Worm (Caenorhabditis elegans) whole organism, mixed stage, embryonic: ENCODE results near the gene M110.7.

Experiments
- M03D4.4 ChIP-seq: sonication (generic microtip); optimal IDR thresholded peaks from 2 replicates; lab custom pipeline; 2017; ENCODE audit warnings: mild to moderate bottlenecking, missing genetic modification characterization, missing compliant biosample characterization
- bed-3 ChIP-seq: fragments of 200-800 bp; sonication (Bioruptor generic); optimal IDR thresholded peaks from 3 replicates; lab custom pipeline; 2018; ENCODE audit warnings: mild to moderate bottlenecking, missing genetic modification characterization, moderate library complexity, missing compliant biosample characterization
- blmp-1 ChIP-seq: fragments of 150-350 bp; optimal IDR thresholded peaks from 2 replicates; lab custom pipeline; 2014; ENCODE audit warnings: missing biosample characterization, missing genetic modification characterization
- ceh-43 ChIP-seq: fragments of 200-800 bp; sonication (Bioruptor generic); optimal IDR thresholded peaks from 2 replicates; lab custom pipeline; 2018; ENCODE audit warnings: mild to moderate bottlenecking, missing genetic modification characterization, moderate library complexity, missing compliant biosample characterization
- ceh-83 ChIP-seq: fragments of 200-800 bp; sonication (Bioruptor generic); optimal IDR thresholded peaks from 2 replicates; lab custom pipeline; 2018; ENCODE audit warnings: mild to moderate bottlenecking, missing genetic modification characterization, missing compliant biosample characterization
- ces-1 ChIP-seq: fragments of 150-350 bp; optimal IDR thresholded peaks from 2 replicates; lab custom pipeline; 2014; ENCODE audit warnings: missing biosample characterization, missing genetic modification reagents, missing genetic modification characterization
- cnd-1 ChIP-seq: fragments of 200-800 bp; sonication (Bioruptor generic); optimal IDR thresholded peaks from 2 replicates; lab custom pipeline; 2018; ENCODE audit warnings: mild to moderate bottlenecking, missing genetic modification characterization, missing compliant biosample characterization
- drap-1 ChIP-seq: fragments of 200-800 bp; sonication (Bioruptor generic); optimal IDR thresholded peaks from 3 replicates; lab custom pipeline; 2018; ENCODE audit warnings: mild to moderate bottlenecking, missing genetic modification characterization, missing compliant biosample characterization
- elt-1 ChIP-seq: sonication (generic microtip); optimal IDR thresholded peaks from 2 replicates; lab custom pipeline; 2017; ENCODE audit warnings: missing genetic modification characterization, mild to moderate bottlenecking, missing compliant biosample characterization, antibody characterized with exemption, moderate library complexity, borderline replicate concordance; ENCODE audit not compliant: insufficient read depth
- elt-3 ChIP-seq: fragments of 150-350 bp; optimal IDR thresholded peaks from 2 replicates; lab custom pipeline; 2014; ENCODE audit warnings: missing biosample characterization, missing genetic modification characterization
- ham-2 ChIP-seq: fragments of 200-800 bp; sonication (Bioruptor generic); optimal IDR thresholded peaks from 2 replicates; lab custom pipeline; 2018; ENCODE audit warnings: mild to moderate bottlenecking, missing genetic modification characterization, missing compliant biosample characterization
- hlh-1 ChIP-seq: fragments of 150-350 bp; optimal IDR thresholded peaks from 2 replicates; lab custom pipeline; 2014; ENCODE audit warnings: missing biosample characterization, missing genetic modification reagents, missing genetic modification characterization
- lin-13 ChIP-seq: fragments of 150-350 bp; optimal IDR thresholded peaks from 2 replicates; lab custom pipeline; 2014; ENCODE audit warnings: missing biosample characterization, missing genetic modification characterization
- lin-32 ChIP-seq: fragments of 200-800 bp; sonication (Bioruptor generic); optimal IDR thresholded peaks from 2 replicates; lab custom pipeline; 2018; ENCODE audit warnings: mild to moderate bottlenecking, missing genetic modification characterization, missing compliant biosample characterization
- lsy-2 ChIP-seq: fragments of 150-350 bp; optimal IDR thresholded peaks from 2 replicates; lab custom pipeline; 2014; ENCODE audit warnings: missing biosample characterization, missing genetic modification characterization
- mab-5 ChIP-seq: fragments of 150-350 bp; optimal IDR thresholded peaks from 2 replicates; lab custom pipeline; 2014; ENCODE audit warnings: missing biosample characterization, missing genetic modification characterization
- mep-1 ChIP-seq: fragments of 150-350 bp; optimal IDR thresholded peaks from 2 replicates; lab custom pipeline; 2017; ENCODE audit warnings: missing biosample characterization, missing genetic modification reagents, missing genetic modification characterization, inconsistent platforms
- mls-2 ChIP-seq: sonication (generic microtip); optimal IDR thresholded peaks from 2 replicates; lab custom pipeline; 2016; ENCODE audit warnings: mild to moderate bottlenecking, missing genetic modification characterization, moderate library complexity, missing compliant biosample characterization
- nhr-12 ChIP-seq: fragments of 150-350 bp; optimal IDR thresholded peaks from 2 replicates; lab custom pipeline; 2014; ENCODE audit warnings: missing biosample characterization, missing genetic modification characterization
- nhr-2 ChIP-seq: fragments of 150-350 bp; optimal IDR thresholded peaks from 2 replicates; lab custom pipeline; 2014; ENCODE audit warnings: missing biosample characterization, missing genetic modification characterization
- nhr-28 ChIP-seq: fragments of 150-350 bp; optimal IDR thresholded peaks from 2 replicates; lab custom pipeline; 2014; ENCODE audit warnings: missing biosample characterization, missing genetic modification characterization
- nhr-76 ChIP-seq: sonication (generic microtip); optimal IDR thresholded peaks from 2 replicates; lab custom pipeline; 2017; ENCODE audit warnings: missing biosample characterization, missing genetic modification characterization
- pha-4 ChIP-seq: fragments of 150-350 bp; optimal IDR thresholded peaks from 2 replicates; lab custom pipeline; 2018; ENCODE audit warnings: missing biosample characterization, missing genetic modification reagents, missing genetic modification characterization
- sem-2 ChIP-seq: fragments of 200-800 bp; sonication (Bioruptor generic); optimal IDR thresholded peaks from 2 replicates; lab custom pipeline; 2018; ENCODE audit warnings: mild to moderate bottlenecking, missing genetic modification characterization, missing compliant biosample characterization
- snpc-4 ChIP-seq: fragments of 150-350 bp; optimal IDR thresholded peaks from 2 replicates; lab custom pipeline; 2014; ENCODE audit warnings: missing biosample characterization, missing genetic modification characterization
- sptf-1 ChIP-seq: sonication (generic microtip); optimal IDR thresholded peaks from 2 replicates; lab custom pipeline; 2017; ENCODE audit warnings: mild to moderate bottlenecking, missing genetic modification characterization, moderate library complexity, missing compliant biosample characterization
- unc-120 ChIP-seq: sonication (generic microtip); optimal IDR thresholded peaks from 2 replicates; lab custom pipeline; 2017; ENCODE audit warnings: missing genetic modification characterization, missing compliant biosample characterization; ENCODE audit not compliant: poor library complexity, severe bottlenecking
- unc-39 ChIP-seq: fragments of 150-350 bp; optimal IDR thresholded peaks from 2 replicates; lab custom pipeline; 2014; ENCODE audit warnings: missing biosample characterization, missing genetic modification characterization
- unc-62 ChIP-seq: fragments of 150-350 bp; optimal IDR thresholded peaks from 2 replicates; lab custom pipeline; 2014; ENCODE audit warnings: missing biosample characterization, missing genetic modification reagents, missing genetic modification characterization
- zip-8 ChIP-seq: fragments of 150-350 bp; optimal IDR thresholded peaks from 2 replicates; lab custom pipeline; 2014; ENCODE audit warnings: missing biosample characterization, missing genetic modification characterization
- ztf-11 ChIP-seq: fragments of 150-350 bp; optimal IDR thresholded peaks from 2 replicates; lab custom pipeline; 2014; ENCODE audit warnings: missing biosample characterization, missing genetic modification characterization

The M110.7 gene

DNA sequence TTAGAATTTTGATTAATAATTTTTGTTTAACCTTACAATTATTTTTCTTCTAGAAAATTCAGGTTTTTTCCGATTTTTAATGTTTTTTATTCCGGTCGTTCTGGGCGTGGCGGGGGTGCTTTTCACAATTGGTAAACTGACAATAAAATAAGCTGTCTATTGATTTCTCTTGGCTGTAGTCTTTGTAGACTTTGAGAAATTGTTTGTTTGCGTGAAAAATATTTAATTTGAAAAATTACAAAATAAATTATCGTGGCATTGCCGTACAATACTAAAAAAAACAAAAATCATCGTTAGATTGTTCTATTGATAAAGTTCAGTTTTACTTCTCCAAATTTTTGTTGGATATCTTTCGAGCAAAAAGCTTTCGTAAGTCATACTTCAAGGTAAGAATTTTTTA, 13.9 kb downstream of the M110.7 start, which contains the start of gene F35C11.3:
TSS of gene F35C11.3 (plus strand) at position 301 of the 400 bp plus-strand sequence.
- no peak for TF ChIP-seq elt-1 (tag; lab: Kevin White, UChicago)
- no peak for TF ChIP-seq ceh-43 (GFP tag; lab: Kevin White, UChicago)
- TF ChIP-seq snpc-4 (tag; lab: Kevin White, UChicago): no peak
- TF ChIP-seq unc-120 (tag; lab: Kevin White, UChicago): no peak
- no peak for TF ChIP-seq ztf-11
- TF ChIP-seq lsy-2: no peak
- TF ChIP-seq blmp-1: no peak
- no peak for TF ChIP-seq bed-3 (GFP tag; lab: Kevin White, UChicago)
- no peak for TF ChIP-seq ceh-83 (GFP tag; lab: Kevin White, UChicago)
- no peak for TF ChIP-seq nhr-76 (tag; lab: Kevin White, UChicago)
- TF ChIP-seq sem-2: no peak

DNA sequence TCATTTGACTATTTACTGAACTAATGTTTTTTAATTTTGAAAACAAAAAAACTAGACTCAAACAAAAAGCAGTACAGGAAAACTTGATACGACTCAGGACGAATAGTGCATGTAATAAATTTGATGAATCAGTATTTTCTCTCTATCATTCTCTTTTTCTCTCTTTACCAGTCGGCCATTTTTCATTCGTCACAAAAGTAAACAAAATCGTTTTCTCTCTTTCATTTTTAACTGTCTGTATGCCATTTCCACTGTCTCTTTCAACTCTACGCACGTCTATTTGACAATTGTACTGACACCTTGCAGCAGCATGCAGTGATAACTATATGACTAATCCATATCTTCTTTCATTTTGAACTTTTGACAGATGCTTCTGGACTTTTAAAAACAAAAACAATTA, 16.2 kb downstream of the M110.7 start, which contains the start of the genes F35C11.2 and F35C11.4:
TSS of gene F35C11.2 (minus strand) at position 90 of the 400 bp plus-strand sequence.
TSS of gene F35C11.4 (plus strand) at position 260 of the 400 bp plus-strand sequence.
- TF ChIP-seq pha-4: no peak
- TF ChIP-seq elt-1 (tag; lab: Kevin White, UChicago): no peak
- TF ChIP-seq blmp-1: no peak
- no peak for TF ChIP-seq unc-39
- TF ChIP-seq lsy-2: no peak
- no peak for TF ChIP-seq cnd-1 (tag; lab: Kevin White, UChicago)
- no peak for TF ChIP-seq bed-3 (GFP tag; lab: Kevin White, UChicago)

DNA sequence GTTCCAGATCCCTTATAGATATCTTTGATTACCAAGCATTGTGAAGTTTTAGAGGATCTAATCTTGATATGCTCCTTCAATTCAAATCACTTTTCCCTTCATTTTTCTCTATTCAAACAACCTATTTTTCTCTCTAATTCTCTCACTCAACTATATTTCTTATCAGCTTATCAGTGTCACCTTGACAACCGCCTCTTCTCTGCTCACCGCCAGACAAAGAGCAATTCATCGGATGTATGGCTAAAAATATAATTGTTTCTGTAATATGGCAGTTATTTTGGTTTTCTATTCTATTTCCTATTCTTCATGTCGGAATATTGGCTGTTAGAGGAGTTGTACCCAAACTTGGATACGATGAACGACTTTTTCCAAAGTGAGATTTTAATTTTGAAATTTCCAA, 17.1 kb downstream of the M110.7 start:
- no peak for TF ChIP-seq mep-1
- no peak for TF ChIP-seq lin-32 (GFP tag; lab: Kevin White, UChicago)
- TF ChIP-seq nhr-2 (tag; lab: Kevin White, UChicago): no peak
- no peak for TF ChIP-seq mab-5
- TF ChIP-seq sem-2: no peak
- no peak for TF ChIP-seq nhr-76 (tag; lab: Kevin White, UChicago)
- TF ChIP-seq M03D4.4 (tag; lab: Kevin White, UChicago): no peak
- no peak for TF ChIP-seq ceh-83 (GFP tag; lab: Kevin White, UChicago)
- TF ChIP-seq ztf-11: no peak
- no peak for TF ChIP-seq nhr-12 (tag; lab: Kevin White, UChicago)
- TF ChIP-seq pha-4: no peak
- TF ChIP-seq unc-62 (GFP tag; lab: Kevin White, UChicago): no peak
- TF ChIP-seq elt-3 (tag; lab: Kevin White, UChicago): no peak
- TF ChIP-seq hlh-1 (tag; lab: Kevin White, UChicago): no peak
- no peak for TF ChIP-seq lsy-2
- no peak for TF ChIP-seq nhr-28
- no peak for TF ChIP-seq ham-2 (GFP tag; lab: Kevin White, UChicago)

DNA sequence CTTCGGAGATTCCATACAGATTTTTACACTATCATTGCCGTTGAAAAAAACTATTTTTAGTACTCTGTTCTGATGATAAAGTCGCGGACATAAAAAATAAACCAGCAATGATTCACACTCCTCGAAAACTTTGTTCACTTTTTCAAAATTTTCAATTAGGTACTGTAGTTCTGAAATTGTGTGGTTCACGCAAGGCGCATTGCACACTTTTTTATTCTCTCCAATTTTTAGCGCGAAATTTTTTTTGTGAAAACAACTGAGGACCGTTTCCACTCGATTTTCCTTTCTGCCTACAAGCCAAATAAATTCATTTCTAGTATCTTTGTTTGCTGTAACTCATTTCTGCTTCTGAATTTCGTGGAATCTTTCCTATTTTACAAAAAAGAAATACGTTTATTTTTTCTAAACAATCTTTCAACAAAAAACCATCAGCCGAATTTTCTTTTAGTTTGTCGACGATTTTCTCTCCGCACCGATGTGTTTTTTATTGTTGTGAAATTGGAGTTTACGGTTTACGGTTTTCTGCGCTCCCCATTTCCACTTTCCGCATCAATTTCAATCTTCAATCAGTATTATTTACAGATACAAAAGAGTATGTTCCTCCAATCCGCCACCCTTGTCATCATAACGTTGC, 20.7 kb downstream of the M110.7 start, which contains the start of gene F35C11.5:
TSS of gene F35C11.5 (plus strand) at position 584 of the 634 bp plus-strand sequence.
- TF ChIP-seq zip-8 (tag; lab: Kevin White, UChicago) (no peak), sptf-1 (no peak), ces-1 (GFP tag; lab: Kevin White, UChicago) (no peak), snpc-4 (tag; lab: Kevin White, UChicago) (no peak), hlh-1 (tag; lab: Kevin White, UChicago) (no peak), mls-2 (tag; lab: Kevin White, UChicago) (no peak), M03D4.4 (tag; lab: Kevin White, UChicago) (no peak), ceh-43 (GFP tag; lab: Kevin White, UChicago) (no peak), pha-4 (no peak)

DNA sequence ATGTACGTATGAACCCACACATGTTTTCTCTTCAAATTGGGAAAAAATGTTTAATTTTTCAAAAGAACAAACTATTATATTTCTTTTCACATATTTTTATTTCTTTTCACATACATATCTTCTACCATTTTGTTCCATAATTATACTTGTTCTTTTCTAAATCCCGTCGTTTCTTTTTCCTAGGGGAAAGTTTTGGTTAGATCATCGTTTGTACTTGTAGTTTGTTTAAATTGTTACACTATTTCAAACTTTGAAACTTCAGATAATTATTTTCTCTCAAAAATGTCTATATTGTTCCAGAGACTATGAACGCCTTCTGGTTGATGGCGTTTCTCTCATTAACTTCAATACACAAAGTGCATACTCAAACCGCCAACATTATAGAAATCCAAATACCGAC, 23.4 kb downstream of the M110.7 start, which contains the start of gene F35C11.7:
TSS of gene F35C11.7 (plus strand) at position 301 of the 400 bp plus-strand sequence.
- no peak for TF ChIP-seq zip-8 (tag; lab: Kevin White, UChicago)
- TF ChIP-seq ceh-83 (GFP tag; lab: Kevin White, UChicago): no peak
- TF ChIP-seq hlh-1 (tag; lab: Kevin White, UChicago): no peak
- no peak for TF ChIP-seq M03D4.4 (tag; lab: Kevin White, UChicago)
- no peak for TF ChIP-seq bed-3 (GFP tag; lab: Kevin White, UChicago)
- no peak for TF ChIP-seq unc-62 (GFP tag; lab: Kevin White, UChicago)
- TF ChIP-seq lin-32 (GFP tag; lab: Kevin White, UChicago): no peak
- TF ChIP-seq unc-120 (tag; lab: Kevin White, UChicago): no peak
- TF ChIP-seq sem-2: no peak
- TF ChIP-seq drap-1: no peak
- TF ChIP-seq lin-13: no peak
- no peak for TF ChIP-seq unc-39
- no peak for TF ChIP-seq nhr-28
- no peak for TF ChIP-seq pha-4
- no peak for TF ChIP-seq ceh-43 (GFP tag; lab: Kevin White, UChicago)
- TF ChIP-seq, all 35 proteins: peak for 0
